Fruit fly (Drosophila melanogaster) whole organism, adult: ENCODE data around the gene Ir68b.

Experiments used
- CG11617 ChIP-seq: fragments of 200-800 bp; sonication (Bioruptor generic); optimal IDR thresholded peaks from 2 replicates; lab custom pipeline; 2017; ENCODE audit warnings: mild to moderate bottlenecking, missing biosample characterization, missing genetic modification reagents, missing genetic modification characterization
- CG12768 ChIP-seq: fragments of 200-800 bp; sonication (Bioruptor generic); optimal IDR thresholded peaks from 2 replicates; lab custom pipeline; 2017; ENCODE audit warnings: missing biosample characterization, missing genetic modification characterization, mild to moderate bottlenecking, moderate library complexity, missing genetic modification reagents
- CG14711 ChIP-seq: fragments of 200-800 bp; sonication (Bioruptor generic); optimal IDR thresholded peaks from 2 replicates; lab custom pipeline; 2018; ENCODE audit warnings: missing biosample characterization, mild to moderate bottlenecking, missing genetic modification characterization, moderate library complexity
- CG1620 ChIP-seq: fragments of 200-800 bp; sonication (Bioruptor generic); optimal IDR thresholded peaks from 2 replicates; lab custom pipeline; 2016; ENCODE audit warnings: missing biosample characterization, missing genetic modification characterization
- CG33017 ChIP-seq: fragments of 200-800 bp; sonication (Bioruptor generic); optimal IDR thresholded peaks from 2 replicates; lab custom pipeline; 2018; ENCODE audit warnings: missing biosample characterization, mild to moderate bottlenecking, missing genetic modification characterization, moderate library complexity
- CG5204 ChIP-seq: fragments of 200-800 bp; sonication (Bioruptor generic); optimal IDR thresholded peaks from 2 replicates; lab custom pipeline; 2016; ENCODE audit warnings: missing biosample characterization, missing genetic modification characterization
- CG7045 ChIP-seq: fragments of 200-800 bp; sonication (Bioruptor generic); optimal IDR thresholded peaks from 2 replicates; lab custom pipeline; 2017; ENCODE audit warnings: missing biosample characterization, mild to moderate bottlenecking, missing genetic modification characterization
- CG7101 ChIP-seq: fragments of 200-800 bp; sonication (Bioruptor generic); optimal IDR thresholded peaks from 2 replicates; lab custom pipeline; 2018; ENCODE audit warnings: missing biosample characterization, mild to moderate bottlenecking, missing genetic modification characterization, moderate library complexity
- Clk ChIP-seq: fragments of 200-800 bp; sonication (Bioruptor generic); optimal IDR thresholded peaks from 2 replicates; lab custom pipeline; 2017; ENCODE audit warnings: missing biosample characterization, missing genetic modification characterization
- Crg-1 ChIP-seq: fragments of 200-800 bp; sonication (Bioruptor generic); optimal IDR thresholded peaks from 2 replicates; lab custom pipeline; 2016; ENCODE audit warnings: missing biosample characterization, missing genetic modification characterization
- Hr96 ChIP-seq: fragments of 200-800 bp; sonication (Bioruptor generic); optimal IDR thresholded peaks from 2 replicates; lab custom pipeline; 2016; ENCODE audit warnings: missing biosample characterization, missing genetic modification characterization
- Mnt ChIP-seq: fragments of 200-800 bp; sonication (Bioruptor generic); optimal IDR thresholded peaks from 2 replicates; lab custom pipeline; 2016; ENCODE audit warnings: missing biosample characterization, mild to moderate bottlenecking, missing genetic modification characterization
- bab1 ChIP-seq: fragments of 200-800 bp; sonication (Bioruptor generic); optimal IDR thresholded peaks from 3 replicates; lab custom pipeline; 2019; ENCODE audit warnings: missing biosample characterization, mild to moderate bottlenecking, missing genetic modification characterization, moderate library complexity
- cic ChIP-seq: fragments of 200-800 bp; sonication (Bioruptor generic); optimal IDR thresholded peaks from 2 replicates; lab custom pipeline; 2017; ENCODE audit warnings: missing biosample characterization, mild to moderate bottlenecking, missing genetic modification characterization, moderate library complexity
- cnc ChIP-seq, 2 experiments: fragments of >200 bp; optimal IDR thresholded peaks; 2 replicates each; lab custom pipeline; 2017
- kay ChIP-seq: fragments of 200-800 bp; sonication (Bioruptor generic); peaks from one replicate; lab custom pipeline; 2016; ENCODE audit warnings: missing biosample characterization, missing genetic modification characterization, borderline replicate concordance
- ovo ChIP-seq: fragments of 200-800 bp; sonication (Bioruptor generic); optimal IDR thresholded peaks from 2 replicates; lab custom pipeline; 2016; ENCODE audit warnings: missing biosample characterization, missing genetic modification characterization
- pad ChIP-seq: fragments of 200-800 bp; sonication (Bioruptor generic); optimal IDR thresholded peaks from 3 replicates; lab custom pipeline; 2017; ENCODE audit warnings: missing biosample characterization, missing genetic modification characterization, mild to moderate bottlenecking, moderate library complexity, missing genetic modification reagents
- tj ChIP-seq: fragments of 200-800 bp; sonication (Bioruptor generic); optimal IDR thresholded peaks from 3 replicates; lab custom pipeline; 2017; ENCODE audit warnings: missing biosample characterization, mild to moderate bottlenecking, missing genetic modification characterization, moderate library complexity
- toe ChIP-seq: fragments of 200-800 bp; sonication (Bioruptor generic); optimal IDR thresholded peaks from 2 replicates; lab custom pipeline; 2016; ENCODE audit warnings: missing biosample characterization, missing genetic modification characterization

The Ir68b gene

dm6 chr3L:12101924-12102383, 25.2 kb downstream of the Ir68b start:
- TF ChIP-seq toe (GFP tag; lab: Kevin White, UChicago), result no peak
- no peak for TF ChIP-seq CG1620 (GFP tag; lab: Kevin White, UChicago)
- TF ChIP-seq bab1 (GFP tag; lab: Kevin White, UChicago), result no peak
- no peak for TF ChIP-seq tj (GFP tag; lab: Kevin White, UChicago)
- no peak for TF ChIP-seq CG12768 (GFP tag; lab: Kevin White, UChicago)
- TF ChIP-seq Clk (GFP tag; lab: Kevin White, UChicago), result no peak
- TF ChIP-seq CG7101 (tag; lab: Kevin White, UChicago), result no peak
- TF ChIP-seq cnc (optimal IDR thresholded peaks at IDR 0.05; lab: Kevin White, UChicago), result no peak
- no peak for TF ChIP-seq CG33017
- TF ChIP-seq CG5204 (GFP tag; lab: Kevin White, UChicago), result no peak

dm6 chr3L:12099329-12100031, 27.7 kb downstream of the Ir68b start:
- TF ChIP-seq bab1 (GFP tag; lab: Kevin White, UChicago) (no peak), toe (GFP tag; lab: Kevin White, UChicago) (no peak), CG11617 (GFP tag; lab: Kevin White, UChicago) (no peak), Crg-1 (GFP tag; lab: Kevin White, UChicago) (no peak)

- TF ChIP-seq pad, result no peak
- TF ChIP-seq Hr96 (GFP tag; lab: Kevin White, UChicago), result no peak
- TF ChIP-seq Clk (GFP tag; lab: Kevin White, UChicago), result no peak
- TF ChIP-seq CG14711 (tag; lab: Kevin White, UChicago), result no peak
These were observed 30.2 kb downstream of the Ir68b start for dm6 chr3L:12096799-12097662.

- no peak for TF ChIP-seq cnc (optimal IDR thresholded peaks at IDR 0.05; lab: Kevin White, UChicago)
- TF ChIP-seq cic (GFP tag; lab: Kevin White, UChicago), result no peak
- TF ChIP-seq CG7101 (tag; lab: Kevin White, UChicago), result no peak
- TF ChIP-seq Mnt (GFP tag; lab: Kevin White, UChicago), result no peak
- no peak for TF ChIP-seq pad
- TF ChIP-seq Crg-1 (GFP tag; lab: Kevin White, UChicago), result no peak
- TF ChIP-seq CG7045, result no peak
- TF ChIP-seq ovo (GFP tag; lab: Kevin White, UChicago), result no peak
- no peak for TF ChIP-seq CG12768 (GFP tag; lab: Kevin White, UChicago)
- no peak for TF ChIP-seq CG5204 (GFP tag; lab: Kevin White, UChicago)
- TF ChIP-seq Hr96 (GFP tag; lab: Kevin White, UChicago), result no peak
- no peak for TF ChIP-seq CG1620 (GFP tag; lab: Kevin White, UChicago)
- no peak for TF ChIP-seq kay (GFP tag; lab: Kevin White, UChicago)
- no peak for TF ChIP-seq CG11617 (GFP tag; lab: Kevin White, UChicago)
- no peak for TF ChIP-seq toe (GFP tag; lab: Kevin White, UChicago)
These were observed 31.2 kb downstream of the Ir68b start for dm6 chr3L:12095960-12096359.

- TF ChIP-seq Clk (GFP tag; lab: Kevin White, UChicago) (no peak), tj (GFP tag; lab: Kevin White, UChicago) (peak; percentile 19), pad (no peak)
These were observed 34.3 kb downstream of the Ir68b start for dm6 chr3L:12092860-12093359.

- no peak for TF ChIP-seq CG1620 (GFP tag; lab: Kevin White, UChicago)
- TF ChIP-seq cnc (optimal IDR thresholded peaks at IDR 0.05; lab: Kevin White, UChicago), result no peak
- TF ChIP-seq CG7045, result no peak
- TF ChIP-seq CG33017, result no peak
- TF ChIP-seq Clk (GFP tag; lab: Kevin White, UChicago), result no peak
- no peak for TF ChIP-seq CG7101 (tag; lab: Kevin White, UChicago)
- TF ChIP-seq CG5204 (GFP tag; lab: Kevin White, UChicago), result no peak
- TF ChIP-seq tj (GFP tag; lab: Kevin White, UChicago), result peak; percentile 81
- TF ChIP-seq ovo (GFP tag; lab: Kevin White, UChicago), result no peak
- TF ChIP-seq CG11617 (GFP tag; lab: Kevin White, UChicago), result no peak
- peak; percentile 66 for TF ChIP-seq bab1 (GFP tag; lab: Kevin White, UChicago)
- TF ChIP-seq Crg-1 (GFP tag; lab: Kevin White, UChicago), result no peak
- TF ChIP-seq pad, result peak; percentile 21
- TF ChIP-seq CG14711 (tag; lab: Kevin White, UChicago), result no peak
- no peak for TF ChIP-seq CG12768 (GFP tag; lab: Kevin White, UChicago)
These were observed 36.1 kb downstream of the Ir68b start for dm6 chr3L:12090898-12091685.
